Worm (Caenorhabditis elegans): Measurements from ENCODE around the gene T22G5.1.

Gene T22G5.1

ce11 chrV:13907557-13908104 is 31.0 kb downstream of the T22G5.1 start (continued):
- no peak for TF ChIP-seq F23B12.7 (tag; optimal IDR thresholded peaks at IDR 0.05; ENCODE audit: insufficient read depth)
- peak; percentile 74 for TF ChIP-seq C06A6.2 (GFP tag; conservative IDR thresholded peaks at IDR 0.05)
- 0 out of 2 replicates have a peak, but pooled peaks have one; percentile 16 for TF ChIP-seq attf-3 (GFP tag; conservative IDR thresholded peaks at IDR 0.05)
- TF ChIP-seq tbp1 (GFP tag; optimal IDR thresholded peaks at IDR 0.05) = peak; percentile 71
- peak; percentile 55 for TF ChIP-seq K12H6.12 (tag; optimal IDR thresholded peaks at IDR 0.05)
- peak; percentile 71 for TF ChIP-seq attf-6 (GFP tag; IDR thresholded peaks at IDR 0.05)
- TF ChIP-seq repo-1 (tag; optimal IDR thresholded peaks at IDR 0.05) = peak; percentile 98
- 0 out of 2 replicates have a peak, but pooled peaks have one; percentile 34 for TF ChIP-seq C17E4.6 (GFP tag; IDR thresholded peaks at IDR 0.05)
- TF ChIP-seq ama-1 (optimal IDR thresholded peaks at IDR 0.05) = peak; percentile 91
- TF ChIP-seq ama-1 (GFP tag; optimal IDR thresholded peaks at IDR 0.05) = no peak
- peak; percentile 91 for TF ChIP-seq tlf-1 (GFP tag; optimal IDR thresholded peaks at IDR 0.05)
- no peak for TF ChIP-seq ztf-6 (GFP tag; IDR thresholded peaks at IDR 0.05)
- peak; percentile 77 for TF ChIP-seq egl-44 (GFP tag; IDR thresholded peaks at IDR 0.05)
- TF ChIP-seq zfh-2 (GFP tag; conservative IDR thresholded peaks at IDR 0.05) = no peak
- no peak for TF ChIP-seq bed-2 (GFP tag; IDR thresholded peaks at IDR 0.05)
- no peak for TF ChIP-seq fkh-3 (tag; optimal IDR thresholded peaks at IDR 0.05)
- TF ChIP-seq hrde-1 (tag; optimal IDR thresholded peaks at IDR 0.05; ENCODE audit: borderline replicate concordance) = no peak
- peak; percentile 90 for TF ChIP-seq atf-7 (tag; optimal IDR thresholded peaks at IDR 0.05)
- TF ChIP-seq nhr-80 (tag; optimal IDR thresholded peaks at IDR 0.05) = peak; percentile 47
- peak; percentile 91 for TF ChIP-seq lin-26 (GFP tag; IDR thresholded peaks at IDR 0.05)
- TF ChIP-seq aptf-2 (GFP tag; conservative IDR thresholded peaks at IDR 0.05) = no peak
- 0 out of 2 replicates have a peak, but pooled peaks have one; percentile 69 for TF ChIP-seq lag-1 (GFP tag; IDR thresholded peaks at IDR 0.05)
- TF ChIP-seq nhr-27 (tag; optimal IDR thresholded peaks at IDR 0.05) = no peak
- TF ChIP-seq gei-17 (GFP tag; optimal IDR thresholded peaks at IDR 0.05) = peak; percentile 76
- TF ChIP-seq lin-40 (tag; optimal IDR thresholded peaks at IDR 0.05) = peak; percentile 22
- peak; percentile 63 for TF ChIP-seq lin-54 (GFP tag; optimal IDR thresholded peaks at IDR 0.05)
- TF ChIP-seq athp-1 (tag; optimal IDR thresholded peaks at IDR 0.05) = peak; percentile 67
- no peak for TF ChIP-seq F39B2.1 (GFP tag; IDR thresholded peaks at IDR 0.05)
- peak; percentile 79 for TF ChIP-seq dox-1 (GFP tag; IDR thresholded peaks at IDR 0.05)
- TF ChIP-seq egrh-3 (GFP tag; IDR thresholded peaks at IDR 0.05) = no peak
- 0 out of 2 replicates have a peak, but pooled peaks have one; percentile 58 for TF ChIP-seq cebp-2 (GFP tag; IDR thresholded peaks at IDR 0.05)
- peak; percentile 69 for TF ChIP-seq madf-3 (GFP tag; IDR thresholded peaks at IDR 0.05)
- TF ChIP-seq snpc-4 (GFP tag; optimal IDR thresholded peaks at IDR 0.05) = no peak
- TF ChIP-seq snpc-4 (tag; optimal IDR thresholded peaks at IDR 0.05) = peak in 1 of 4 experiments; percentile 34
- peak; percentile 94 for TF ChIP-seq Y56A3A.18 (GFP tag; IDR thresholded peaks at IDR 0.05)
- no peak for TF ChIP-seq tbx-9 (tag; optimal IDR thresholded peaks at IDR 0.05; ENCODE audit: borderline replicate concordance)
- no peak for TF ChIP-seq F57A8.1 (GFP tag; optimal IDR thresholded peaks at IDR 0.05)
- TF ChIP-seq Y95B8A.8 (GFP tag; IDR thresholded peaks at IDR 0.05) = peak; percentile 88
- TF ChIP-seq hsf-1 (GFP tag; IDR thresholded peaks at IDR 0.05) = peak; percentile 65; the same call in 1 of the 2 replicates
- peak; percentile 96 for TF ChIP-seq B0336.3 (GFP tag; IDR thresholded peaks at IDR 0.05)
- TF ChIP-seq lsy-27 (tag; optimal IDR thresholded peaks at IDR 0.05; ENCODE audit: borderline replicate concordance, insufficient read depth) = no peak
- TF ChIP-seq rcor-1 (GFP tag; IDR thresholded peaks at IDR 0.05) = peak; percentile 19; the same call in 1 of the 2 replicates
- no peak for TF ChIP-seq nfya-2 (GFP tag; IDR thresholded peaks at IDR 0.05)
- peak; percentile 88 for TF ChIP-seq somi-1 (GFP tag; optimal IDR thresholded peaks at IDR 0.05)
- no peak; the same call in none of the 2 replicates for TF ChIP-seq F33H1.4 (GFP tag; IDR thresholded peaks at IDR 0.05)
- TF ChIP-seq Y79H2A.3 (GFP tag; conservative IDR thresholded peaks at IDR 0.05) = peak; percentile 64; the same call in 1 of the 2 replicates
- TF ChIP-seq ztf-22 (GFP tag; optimal IDR thresholded peaks at IDR 0.05) = peak; percentile 76
- TF ChIP-seq D2030.7 (GFP tag; IDR thresholded peaks at IDR 0.05) = no peak; the same call in 1 of the 2 replicates

Measured in whole organism, young adult.